Worm (Caenorhabditis elegans) whole organism, mixed stage, embryonic: ENCODE data around the gene Y32G9A.5.

Experiments used
- M03D4.4 ChIP-seq: sonication (generic microtip); optimal IDR thresholded peaks from 2 replicates; lab custom pipeline; 2017; ENCODE audit warnings: mild to moderate bottlenecking, missing genetic modification characterization, missing compliant biosample characterization
- bed-3 ChIP-seq: fragments of 200-800 bp; sonication (Bioruptor generic); optimal IDR thresholded peaks from 3 replicates; lab custom pipeline; 2018; ENCODE audit warnings: mild to moderate bottlenecking, missing genetic modification characterization, moderate library complexity, missing compliant biosample characterization
- blmp-1 ChIP-seq: fragments of 150-350 bp; optimal IDR thresholded peaks from 2 replicates; lab custom pipeline; 2014; ENCODE audit warnings: missing biosample characterization, missing genetic modification characterization
- ceh-39 ChIP-seq: fragments of 150-350 bp; optimal IDR thresholded peaks from 2 replicates; lab custom pipeline; 2014; ENCODE audit warnings: missing biosample characterization, missing genetic modification characterization
- ceh-43 ChIP-seq: fragments of 200-800 bp; sonication (Bioruptor generic); optimal IDR thresholded peaks from 2 replicates; lab custom pipeline; 2018; ENCODE audit warnings: mild to moderate bottlenecking, missing genetic modification characterization, moderate library complexity, missing compliant biosample characterization
- ceh-83 ChIP-seq: fragments of 200-800 bp; sonication (Bioruptor generic); optimal IDR thresholded peaks from 2 replicates; lab custom pipeline; 2018; ENCODE audit warnings: mild to moderate bottlenecking, missing genetic modification characterization, missing compliant biosample characterization
- ces-1 ChIP-seq: fragments of 150-350 bp; optimal IDR thresholded peaks from 2 replicates; lab custom pipeline; 2014; ENCODE audit warnings: missing biosample characterization, missing genetic modification reagents, missing genetic modification characterization
- cnd-1 ChIP-seq: fragments of 200-800 bp; sonication (Bioruptor generic); optimal IDR thresholded peaks from 2 replicates; lab custom pipeline; 2018; ENCODE audit warnings: mild to moderate bottlenecking, missing genetic modification characterization, missing compliant biosample characterization
- drap-1 ChIP-seq: fragments of 200-800 bp; sonication (Bioruptor generic); optimal IDR thresholded peaks from 3 replicates; lab custom pipeline; 2018; ENCODE audit warnings: mild to moderate bottlenecking, missing genetic modification characterization, missing compliant biosample characterization
- elt-1 ChIP-seq: sonication (generic microtip); optimal IDR thresholded peaks from 2 replicates; lab custom pipeline; 2017; ENCODE audit warnings: missing genetic modification characterization, mild to moderate bottlenecking, missing compliant biosample characterization, antibody characterized with exemption, moderate library complexity, borderline replicate concordance; ENCODE audit not compliant: insufficient read depth
- elt-3 ChIP-seq: fragments of 150-350 bp; optimal IDR thresholded peaks from 2 replicates; lab custom pipeline; 2014; ENCODE audit warnings: missing biosample characterization, missing genetic modification characterization
- flh-1 ChIP-seq: fragments of 200-800 bp; sonication (Bioruptor generic); optimal IDR thresholded peaks from 2 replicates; lab custom pipeline; 2018; ENCODE audit warnings: mild to moderate bottlenecking, missing genetic modification characterization, moderate library complexity, missing compliant biosample characterization
- ham-2 ChIP-seq: fragments of 200-800 bp; sonication (Bioruptor generic); optimal IDR thresholded peaks from 2 replicates; lab custom pipeline; 2018; ENCODE audit warnings: mild to moderate bottlenecking, missing genetic modification characterization, missing compliant biosample characterization
- hlh-1 ChIP-seq: fragments of 150-350 bp; optimal IDR thresholded peaks from 2 replicates; lab custom pipeline; 2014; ENCODE audit warnings: missing biosample characterization, missing genetic modification reagents, missing genetic modification characterization
- lin-13 ChIP-seq: fragments of 150-350 bp; optimal IDR thresholded peaks from 2 replicates; lab custom pipeline; 2014; ENCODE audit warnings: missing biosample characterization, missing genetic modification characterization
- lin-32 ChIP-seq: fragments of 200-800 bp; sonication (Bioruptor generic); optimal IDR thresholded peaks from 2 replicates; lab custom pipeline; 2018; ENCODE audit warnings: mild to moderate bottlenecking, missing genetic modification characterization, missing compliant biosample characterization
- lsy-2 ChIP-seq: fragments of 150-350 bp; optimal IDR thresholded peaks from 2 replicates; lab custom pipeline; 2014; ENCODE audit warnings: missing biosample characterization, missing genetic modification characterization
- mab-5 ChIP-seq: fragments of 150-350 bp; optimal IDR thresholded peaks from 2 replicates; lab custom pipeline; 2014; ENCODE audit warnings: missing biosample characterization, missing genetic modification characterization
- mep-1 ChIP-seq: fragments of 150-350 bp; optimal IDR thresholded peaks from 2 replicates; lab custom pipeline; 2017; ENCODE audit warnings: missing biosample characterization, missing genetic modification reagents, missing genetic modification characterization, inconsistent platforms
- mls-2 ChIP-seq: sonication (generic microtip); optimal IDR thresholded peaks from 2 replicates; lab custom pipeline; 2016; ENCODE audit warnings: mild to moderate bottlenecking, missing genetic modification characterization, moderate library complexity, missing compliant biosample characterization
- nhr-12 ChIP-seq: fragments of 150-350 bp; optimal IDR thresholded peaks from 2 replicates; lab custom pipeline; 2014; ENCODE audit warnings: missing biosample characterization, missing genetic modification characterization
- nhr-2 ChIP-seq: fragments of 150-350 bp; optimal IDR thresholded peaks from 2 replicates; lab custom pipeline; 2014; ENCODE audit warnings: missing biosample characterization, missing genetic modification characterization
- nhr-237 ChIP-seq: fragments of 150-350 bp; optimal IDR thresholded peaks from 2 replicates; lab custom pipeline; 2014; ENCODE audit warnings: missing biosample characterization, missing genetic modification characterization
- nhr-28 ChIP-seq: fragments of 150-350 bp; optimal IDR thresholded peaks from 2 replicates; lab custom pipeline; 2014; ENCODE audit warnings: missing biosample characterization, missing genetic modification characterization
- nhr-76 ChIP-seq: sonication (generic microtip); optimal IDR thresholded peaks from 2 replicates; lab custom pipeline; 2017; ENCODE audit warnings: missing biosample characterization, missing genetic modification characterization
- pha-4 ChIP-seq: fragments of 150-350 bp; optimal IDR thresholded peaks from 2 replicates; lab custom pipeline; 2018; ENCODE audit warnings: missing biosample characterization, missing genetic modification reagents, missing genetic modification characterization
- sem-2 ChIP-seq: fragments of 200-800 bp; sonication (Bioruptor generic); optimal IDR thresholded peaks from 2 replicates; lab custom pipeline; 2018; ENCODE audit warnings: mild to moderate bottlenecking, missing genetic modification characterization, missing compliant biosample characterization
- snpc-4 ChIP-seq: fragments of 150-350 bp; optimal IDR thresholded peaks from 2 replicates; lab custom pipeline; 2014; ENCODE audit warnings: missing biosample characterization, missing genetic modification characterization
- sptf-1 ChIP-seq: sonication (generic microtip); optimal IDR thresholded peaks from 2 replicates; lab custom pipeline; 2017; ENCODE audit warnings: mild to moderate bottlenecking, missing genetic modification characterization, moderate library complexity, missing compliant biosample characterization
- tbx-8 ChIP-seq: fragments of 200-800 bp; sonication (Bioruptor generic); optimal IDR thresholded peaks from 2 replicates; lab custom pipeline; 2018; ENCODE audit warnings: mild to moderate bottlenecking, missing genetic modification characterization, moderate library complexity, missing compliant biosample characterization
- unc-120 ChIP-seq: sonication (generic microtip); optimal IDR thresholded peaks from 2 replicates; lab custom pipeline; 2017; ENCODE audit warnings: missing genetic modification characterization, missing compliant biosample characterization; ENCODE audit not compliant: poor library complexity, severe bottlenecking
- unc-39 ChIP-seq: fragments of 150-350 bp; optimal IDR thresholded peaks from 2 replicates; lab custom pipeline; 2014; ENCODE audit warnings: missing biosample characterization, missing genetic modification characterization
- unc-62 ChIP-seq: fragments of 150-350 bp; optimal IDR thresholded peaks from 2 replicates; lab custom pipeline; 2014; ENCODE audit warnings: missing biosample characterization, missing genetic modification reagents, missing genetic modification characterization
- zip-8 ChIP-seq: fragments of 150-350 bp; optimal IDR thresholded peaks from 2 replicates; lab custom pipeline; 2014; ENCODE audit warnings: missing biosample characterization, missing genetic modification characterization
- ztf-11 ChIP-seq: fragments of 150-350 bp; optimal IDR thresholded peaks from 2 replicates; lab custom pipeline; 2014; ENCODE audit warnings: missing biosample characterization, missing genetic modification characterization

Gene Y32G9A.5

DNA sequence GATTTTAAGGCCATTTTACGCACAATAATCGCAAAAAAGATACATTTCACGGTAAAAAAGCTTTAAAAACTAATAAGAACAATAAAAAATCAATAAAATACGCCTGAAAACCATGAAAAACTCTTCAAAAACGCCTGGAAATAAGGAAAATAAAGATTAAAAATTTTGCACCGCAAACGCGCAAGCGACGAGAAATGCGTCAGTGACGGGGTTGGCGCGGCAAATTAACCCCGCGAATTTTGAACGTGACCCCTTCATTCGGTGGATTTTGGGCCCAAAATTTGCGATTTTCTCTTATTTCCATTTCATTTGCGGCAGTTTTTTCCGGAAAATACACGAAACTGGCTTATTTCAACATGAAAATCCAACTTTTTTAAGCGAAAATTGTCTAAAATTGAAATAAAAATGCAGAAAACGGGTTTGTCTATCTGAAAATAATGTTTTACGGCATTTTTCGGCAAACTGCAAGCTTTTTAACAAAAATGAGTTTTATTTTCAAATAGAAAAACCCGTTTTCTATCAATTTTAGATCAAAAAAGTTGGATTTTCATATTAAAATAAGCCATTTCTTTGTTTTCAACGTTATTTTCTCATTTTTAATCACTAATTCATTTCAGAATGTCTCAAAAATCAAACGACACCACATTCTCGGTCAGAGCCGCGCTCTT is 38.7 kb upstream of the Y32G9A.5 start, which contains the start of gene knl-3:
TSS of gene knl-3 (plus strand) at position 618 of the 668 bp plus-strand sequence.
- TF ChIP-seq sem-2 (no peak), pha-4 (peak; percentile 89), nhr-237 (tag; lab: Kevin White, UChicago) (peak; percentile 83), ceh-43 (GFP tag; lab: Kevin White, UChicago) (peak; percentile 54), sptf-1 (tag; lab: Kevin White, UChicago) (peak; percentile 92), ztf-11 (peak; percentile 49), snpc-4 (tag; lab: Kevin White, UChicago) (no peak), unc-120 (tag; lab: Kevin White, UChicago) (peak; percentile 59), drap-1 (GFP tag; lab: Kevin White, UChicago) (peak; percentile 60), ceh-39 (peak; percentile 66), bed-3 (GFP tag; lab: Kevin White, UChicago) (peak; percentile 54), flh-1 (GFP tag; lab: Kevin White, UChicago) (no peak), nhr-76 (tag; lab: Kevin White, UChicago) (no peak), elt-3 (no peak), nhr-28 (tag; lab: Kevin White, UChicago) (no peak), nhr-2 (no peak), zip-8 (tag; lab: Kevin White, UChicago) (no peak), lin-32 (GFP tag; lab: Kevin White, UChicago) (no peak), cnd-1 (tag; lab: Kevin White, UChicago) (peak; percentile 77), ham-2 (GFP tag; lab: Kevin White, UChicago) (peak; percentile 23), unc-39 (tag; lab: Kevin White, UChicago) (no peak), lsy-2 (tag; lab: Kevin White, UChicago) (peak; percentile 81), mab-5 (no peak), lin-13 (peak; percentile 97), ceh-83 (peak; percentile 72), nhr-12 (tag; lab: Kevin White, UChicago) (no peak), elt-1 (tag; lab: Kevin White, UChicago) (no peak), hlh-1 (tag; lab: Kevin White, UChicago) (peak; percentile 12), mls-2 (tag; lab: Kevin White, UChicago) (peak; percentile 85), mep-1 (peak; percentile 89), blmp-1 (tag; lab: Kevin White, UChicago) (peak; percentile 20), M03D4.4 (tag; lab: Kevin White, UChicago) (peak; percentile 80), ces-1 (GFP tag; lab: Kevin White, UChicago) (peak; percentile 68), unc-62 (GFP tag; lab: Kevin White, UChicago) (peak; percentile 28), tbx-8 (GFP tag; lab: Kevin White, UChicago) (peak; percentile 52)

DNA sequence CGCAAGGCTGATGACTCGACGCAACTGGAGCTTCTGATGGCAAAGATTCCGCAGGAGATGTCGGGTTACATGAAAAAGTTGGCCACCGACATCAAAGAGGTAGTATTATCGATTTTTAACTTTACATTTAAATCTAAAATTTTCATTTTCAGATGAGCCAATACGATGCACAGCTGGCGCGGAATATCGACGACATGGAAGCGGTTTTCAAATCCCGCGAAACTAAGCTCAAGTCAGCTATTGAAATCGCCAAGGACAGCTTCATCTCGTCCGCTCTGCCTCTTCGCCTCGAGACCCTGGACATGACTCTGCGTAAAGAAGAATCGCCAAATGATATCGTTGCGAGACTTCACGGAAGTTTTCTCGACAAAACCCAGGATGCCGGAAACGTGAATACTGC is 37.8 kb upstream of the Y32G9A.5 start, which contains the start of gene T10B5.3:
TSS of gene T10B5.3 (minus strand) at position 101 of the 400 bp plus-strand sequence.
- TF ChIP-seq sem-2 = no peak
- TF ChIP-seq, all 35 proteins: peak for 0

DNA sequence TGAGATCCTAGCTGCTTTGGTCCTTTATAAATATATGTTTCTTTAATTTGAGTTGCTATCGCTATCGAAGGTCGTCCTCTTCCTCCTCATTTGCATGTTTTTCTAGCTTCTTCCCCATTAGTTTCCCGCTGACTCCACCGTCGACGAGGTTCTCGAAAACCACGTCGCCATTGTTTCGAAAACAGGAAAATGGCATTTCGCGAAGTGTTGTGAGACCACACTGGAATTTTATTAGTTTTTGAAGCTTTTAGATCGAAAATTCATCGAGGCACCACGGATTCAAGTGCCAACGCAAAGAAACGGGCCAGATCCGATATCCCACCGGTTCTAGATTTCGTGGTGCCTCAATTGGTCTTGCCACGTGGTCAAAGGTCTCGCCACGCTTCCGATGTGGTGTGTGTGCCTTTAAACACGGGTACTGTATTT is 36.9 kb upstream of the Y32G9A.5 start:
- TF ChIP-seq nhr-28 (tag; lab: Kevin White, UChicago) = no peak
- no peak for TF ChIP-seq pha-4
- TF ChIP-seq mls-2 (tag; lab: Kevin White, UChicago) = no peak
- no peak for TF ChIP-seq unc-62 (GFP tag; lab: Kevin White, UChicago)
- no peak for TF ChIP-seq flh-1 (GFP tag; lab: Kevin White, UChicago)
- no peak for TF ChIP-seq nhr-2
- no peak for TF ChIP-seq ceh-43 (GFP tag; lab: Kevin White, UChicago)
- no peak for TF ChIP-seq lsy-2 (tag; lab: Kevin White, UChicago)
